Worm (Caenorhabditis elegans): ENCODE results near the gene sri-63.

DNA sequence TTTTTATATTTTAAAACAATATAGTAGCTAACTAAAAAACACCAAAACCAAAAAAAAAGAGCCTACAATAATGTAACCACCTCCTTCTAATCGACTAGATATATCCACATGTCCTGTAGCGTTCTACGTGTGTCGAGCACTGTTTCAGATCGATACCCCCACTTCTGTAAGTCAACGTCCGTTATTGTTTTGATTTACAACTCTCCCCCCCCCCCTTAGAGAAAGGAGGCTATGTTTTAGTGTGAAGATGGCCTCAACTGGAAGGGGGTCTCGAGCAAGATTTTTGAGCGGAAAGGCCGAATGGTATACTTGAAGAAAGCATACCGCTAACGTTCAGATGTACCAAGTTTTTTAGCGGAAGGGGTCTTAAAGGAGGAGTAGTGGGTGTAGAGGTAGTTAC, 9.5 kb upstream of the sri-63 start, which contains the start of gene F02E11.4:
- TF ChIP-seq unc-62 (GFP tag; optimal IDR thresholded peaks at IDR 0.05) (no peak), nhr-28 (tag; optimal IDR thresholded peaks at IDR 0.05) (no peak), mdl-1 (tag; optimal IDR thresholded peaks at IDR 0.05) (no peak), fkh-10 (GFP tag; optimal IDR thresholded peaks at IDR 0.05) (no peak), skn-1 (tag; optimal IDR thresholded peaks at IDR 0.05) (no peak), hlh-17 (GFP tag; optimal IDR thresholded peaks at IDR 0.05; ENCODE audit: borderline replicate concordance) (no peak), mef-2 (tag; optimal IDR thresholded peaks at IDR 0.05) (no peak), fkh-4 (tag; optimal IDR thresholded peaks at IDR 0.05; ENCODE audit: borderline replicate concordance) (no peak), ztf-11 (tag; optimal IDR thresholded peaks at IDR 0.05) (no peak), swsn-7 (tag; optimal IDR thresholded peaks at IDR 0.05) (no peak), dpl-1 (GFP tag; optimal IDR thresholded peaks at IDR 0.05) (no peak), mep-1 (tag; optimal IDR thresholded peaks at IDR 0.05) (no peak), aly-2 (tag; optimal IDR thresholded peaks at IDR 0.05) (no peak)

Data from whole organism, L1 larva.